Fruit fly (Drosophila melanogaster): Measurements from ENCODE around the gene kuz.

kuz gene

DNA sequence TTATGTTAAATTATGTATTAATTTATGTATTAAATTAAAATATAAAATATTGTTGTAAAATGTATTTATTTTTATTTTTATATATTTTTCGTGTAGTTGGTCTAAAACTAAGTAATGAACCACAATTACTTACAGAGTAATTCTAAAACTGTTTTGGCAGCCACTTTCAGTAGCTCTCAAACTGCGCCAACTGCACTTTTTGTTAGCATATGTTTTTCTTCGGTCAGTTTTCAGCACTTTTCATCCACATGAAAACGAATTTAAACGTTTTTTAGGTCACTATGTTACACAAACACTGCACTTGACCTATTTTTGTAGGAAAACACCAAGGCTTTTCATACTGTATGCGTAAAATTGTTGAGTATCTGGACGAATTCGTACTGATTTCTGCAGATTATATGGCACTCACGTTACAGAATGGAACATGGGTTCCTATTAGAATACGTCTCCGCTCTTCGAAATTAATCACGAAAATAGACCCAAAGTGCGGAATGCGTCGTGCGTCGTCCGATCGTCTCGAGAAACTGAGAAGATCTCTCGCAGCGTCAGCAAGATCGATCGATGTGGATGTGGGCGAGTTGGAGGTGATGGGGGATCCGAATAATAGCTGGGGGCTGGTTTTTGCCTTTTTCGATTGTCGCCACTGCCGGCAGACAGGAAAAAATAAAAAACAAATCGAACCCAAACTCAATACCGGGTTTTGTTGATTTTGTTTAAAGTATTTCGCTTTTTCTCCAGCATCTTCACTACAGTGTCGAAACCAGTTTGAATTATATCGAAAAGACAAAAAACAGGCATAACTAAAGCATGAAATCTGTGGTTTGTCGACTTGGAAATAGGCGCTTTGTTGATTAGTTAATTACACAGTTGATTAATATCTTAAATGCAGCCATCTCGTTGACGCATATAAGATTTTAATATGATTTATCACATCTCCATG, 92.2 kb downstream of the kuz start, which contains the start of gene ics (continued):
- TF ChIP-seq Oaz (GFP tag; IDR thresholded peaks at IDR 0.05), result no peak
- peak; percentile 62 for TF ChIP-seq cad (GFP tag; optimal IDR thresholded peaks at IDR 0.05)
- TF ChIP-seq CTCF (GFP tag; optimal IDR thresholded peaks at IDR 0.05), result no peak
- TF ChIP-seq CG32767 (GFP tag; IDR thresholded peaks at IDR 0.05), result no peak
- peak; percentile 74; the same call in 1 of the 3 replicates for TF ChIP-seq so (GFP tag; IDR thresholded peaks at IDR 0.05)
- TF ChIP-seq nom (GFP tag; optimal IDR thresholded peaks at IDR 0.05), result peak; percentile 63
- no peak for TF ChIP-seq eyg (GFP tag; optimal IDR thresholded peaks at IDR 0.05)
- TF ChIP-seq stc (GFP tag; IDR thresholded peaks at IDR 0.05), result no peak
- TF ChIP-seq mld (GFP tag; IDR thresholded peaks at IDR 0.05; ENCODE audit: partially characterized antibody), result 0 out of 3 replicates have a peak, but pooled peaks have one; percentile 13

- TF ChIP-seq dm (GFP tag; optimal IDR thresholded peaks at IDR 0.05) (no peak), bsh (GFP tag; optimal IDR thresholded peaks at IDR 0.05) (peak in 1 of 2 experiments; percentile 7), CG34422 (GFP tag; IDR thresholded peaks at IDR 0.05) (0 out of 3 replicates have a peak, but pooled peaks have one; percentile 26), Pdp1 (GFP tag; optimal IDR thresholded peaks at IDR 0.05) (peak in 1 of 2 experiments; percentile 84), chinmo (GFP tag; IDR thresholded peaks at IDR 0.05; ENCODE audit: partially characterized antibody) (peak; percentile 38; the same call in 1 of the 4 replicates), sob (GFP tag; IDR thresholded peaks at IDR 0.05) (peak; percentile 25; the same call in 1 of the 2 replicates), pfk (GFP tag; optimal IDR thresholded peaks at IDR 0.05) (peak; percentile 84), CG17186 (GFP tag; optimal IDR thresholded peaks at IDR 0.05) (no peak), prd (optimal IDR thresholded peaks at IDR 0.05) (no peak), prd (GFP tag; IDR thresholded peaks at IDR 0.05) (0 out of 3 replicates have a peak, but pooled peaks have one; percentile 35), CG14860 (GFP tag; IDR thresholded peaks at IDR 0.05; ENCODE audit: partially characterized antibody) (no peak), Meics (GFP tag; optimal IDR thresholded peaks at IDR 0.05) (peak; percentile 42), Dbx (GFP tag; IDR thresholded peaks at IDR 0.05) (0 out of 3 replicates have a peak, but pooled peaks have one; percentile 19), CG7745 (tag; optimal IDR thresholded peaks at IDR 0.05) (no peak), Jarid2 (GFP tag; optimal IDR thresholded peaks at IDR 0.05) (peak; percentile 46), CG31441 (GFP tag; IDR thresholded peaks at IDR 0.05) (0 out of 2 replicates have a peak, but pooled peaks have one; percentile 15), CG7556 (GFP tag; optimal IDR thresholded peaks at IDR 0.05) (peak; percentile 13), ac (GFP tag; optimal IDR thresholded peaks at IDR 0.05) (no peak), CG13296 (GFP tag; optimal IDR thresholded peaks at IDR 0.05) (no peak), eve (GFP tag; optimal IDR thresholded peaks at IDR 0.05) (no peak), Awh (GFP tag; IDR thresholded peaks at IDR 0.05) (peak; percentile 44; the same call in 1 of the 2 replicates), CG15514 (GFP tag; optimal IDR thresholded peaks at IDR 0.05) (no peak), CG10366 (GFP tag; IDR thresholded peaks at IDR 0.05) (no peak), row (GFP tag; IDR thresholded peaks at IDR 0.05) (peak; percentile 49), CG17361 (GFP tag; IDR thresholded peaks at IDR 0.05) (peak; percentile 55; the same call in 2 of the 3 replicates), cg (GFP tag; optimal IDR thresholded peaks at IDR 0.05) (peak; percentile 25), sr (GFP tag; IDR thresholded peaks at IDR 0.05) (peak; percentile 41; the same call in 1 of the 3 replicates), CG9215 (GFP tag; IDR thresholded peaks at IDR 0.05) (peak; percentile 38), Bteb2 (GFP tag; optimal IDR thresholded peaks at IDR 0.05) (no peak), CG12219 (GFP tag; optimal IDR thresholded peaks at IDR 0.05) (no peak), knrl (GFP tag; IDR thresholded peaks at IDR 0.05; ENCODE audit: partially characterized antibody) (no peak), Adf1 (GFP tag; IDR thresholded peaks at IDR 0.05) (no peak; the same call in 1 of the 2 replicates), NC2α (GFP tag; optimal IDR thresholded peaks at IDR 0.05) (no peak), CG16863 (GFP tag; optimal IDR thresholded peaks at IDR 0.05) (no peak), Rfx (GFP tag; IDR thresholded peaks at IDR 0.05) (peak; percentile 43; the same call in 1 of the 2 replicates), otp (GFP tag; IDR thresholded peaks at IDR 0.05) (0 out of 3 replicates have a peak, but pooled peaks have one; percentile 11)
These were observed 115.3 kb downstream of the kuz start, which contains the start of gene CG18507 for dm6 chr2L:13665025-13665881. CG18507 (plus strand) TSS chr2L:13665525.
